Fruit fly (Drosophila melanogaster): ENCODE data around the gene Cdc5.

The Cdc5 gene

DNA sequence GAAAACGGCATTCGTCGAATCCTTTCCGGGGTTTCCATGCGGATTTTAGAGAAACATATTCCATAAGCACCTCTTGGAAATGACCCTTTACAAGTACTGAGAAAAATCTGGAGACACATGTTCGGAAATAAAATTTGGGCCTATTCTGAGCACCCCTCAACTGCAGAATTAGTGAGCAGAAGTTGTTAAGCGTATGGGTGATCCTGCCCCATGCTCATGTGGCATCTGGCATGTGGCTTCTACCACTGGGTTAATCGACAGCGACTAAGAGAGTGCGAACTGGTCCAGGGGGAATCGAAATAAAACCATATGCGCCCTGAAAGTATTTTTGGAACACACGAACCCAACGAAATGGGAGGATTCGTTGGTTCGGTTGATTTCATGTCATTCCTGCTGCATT, 40.4 kb downstream of the Cdc5 start:
- TF ChIP-seq ttk (optimal IDR thresholded peaks at IDR 0.05) (no peak), Myc (optimal IDR thresholded peaks at IDR 0.05) (no peak), insv (optimal IDR thresholded peaks at IDR 0.05) (no peak), h (optimal IDR thresholded peaks at IDR 0.05) (no peak), Sin3A (optimal IDR thresholded peaks at IDR 0.05) (no peak), psq (optimal IDR thresholded peaks at IDR 0.05) (no peak)

- TF ChIP-seq ttk (optimal IDR thresholded peaks at IDR 0.05), result no peak
- no peak for TF ChIP-seq h (optimal IDR thresholded peaks at IDR 0.05)
- no peak for TF ChIP-seq Sin3A (optimal IDR thresholded peaks at IDR 0.05)
- TF ChIP-seq Myc (optimal IDR thresholded peaks at IDR 0.05), result no peak
- TF ChIP-seq insv (optimal IDR thresholded peaks at IDR 0.05), result no peak
- TF ChIP-seq psq (optimal IDR thresholded peaks at IDR 0.05), result no peak
Observed at dm6 chr3L:320010-320337, 41.2 kb downstream of the Cdc5 start.

- TF ChIP-seq h (optimal IDR thresholded peaks at IDR 0.05), result no peak
- TF ChIP-seq Myc (optimal IDR thresholded peaks at IDR 0.05), result no peak
Observed at dm6 chr3L:319145-320009, 41.8 kb downstream of the Cdc5 start, which contains the start of gene fwd. Gene fwd (minus strand): TSS chr3L:319884.

dm6 chr3L:316784-317183, 44.4 kb downstream of the Cdc5 start, which contains the start of gene ddbt:
Gene ddbt (plus strand): TSS chr3L:317084.
- TF ChIP-seq Myc (optimal IDR thresholded peaks at IDR 0.05) (no peak), Sin3A (optimal IDR thresholded peaks at IDR 0.05) (no peak)

- TF ChIP-seq h (optimal IDR thresholded peaks at IDR 0.05) (no peak), psq (optimal IDR thresholded peaks at IDR 0.05) (no peak), insv (optimal IDR thresholded peaks at IDR 0.05) (no peak), Sin3A (optimal IDR thresholded peaks at IDR 0.05) (no peak), Myc (optimal IDR thresholded peaks at IDR 0.05) (no peak), ttk (optimal IDR thresholded peaks at IDR 0.05) (no peak)
Observed at dm6 chr3L:315140-315539, 46.0 kb downstream of the Cdc5 start.

dm6 chr3L:312323-312722, 48.9 kb downstream of the Cdc5 start:
- TF ChIP-seq insv (optimal IDR thresholded peaks at IDR 0.05) (no peak), Myc (optimal IDR thresholded peaks at IDR 0.05) (no peak), h (optimal IDR thresholded peaks at IDR 0.05) (no peak), ttk (optimal IDR thresholded peaks at IDR 0.05) (no peak)

DNA sequence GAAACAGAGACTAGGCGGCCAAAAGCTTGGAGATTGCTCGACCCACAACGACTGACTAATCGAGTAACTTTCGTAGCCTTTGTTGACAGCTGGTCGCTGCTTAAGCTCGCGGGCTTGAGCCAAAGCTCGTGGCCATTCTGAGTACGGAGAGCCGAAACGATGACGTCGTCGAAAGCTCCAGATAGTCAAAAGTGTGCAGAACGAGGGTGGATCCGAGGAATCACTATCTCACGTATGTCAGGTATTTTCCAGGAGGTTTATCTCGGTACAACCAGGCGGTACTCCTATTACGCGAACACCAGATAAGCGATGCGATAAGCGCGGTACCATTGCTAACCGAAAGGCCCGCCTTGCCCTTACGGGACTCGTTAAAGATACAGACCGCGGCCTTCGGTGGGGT, 49.6 kb downstream of the Cdc5 start:
- no peak for TF ChIP-seq Myc (optimal IDR thresholded peaks at IDR 0.05)
- no peak for TF ChIP-seq psq (optimal IDR thresholded peaks at IDR 0.05)
- TF ChIP-seq insv (optimal IDR thresholded peaks at IDR 0.05), result no peak
- TF ChIP-seq ttk (optimal IDR thresholded peaks at IDR 0.05), result no peak
- TF ChIP-seq Sin3A (optimal IDR thresholded peaks at IDR 0.05), result no peak
- TF ChIP-seq h (optimal IDR thresholded peaks at IDR 0.05), result no peak
